Fruit fly (Drosophila melanogaster) S2 (cell line): ENCODE results near the gene Jhbp1.

ENCODE experiments used
- CG8478 ChIP-seq: fragments of >200 bp; optimal IDR thresholded peaks from 2 replicates; lab custom pipeline; 2018
- CTCF ChIP-seq, 2 experiments: fragments of >200 bp; optimal IDR thresholded peaks; 2 replicates each; lab custom pipeline; 2018

- no peak for TF ChIP-seq CG8478 (lab: Kevin White, UChicago)
- TF ChIP-seq CTCF (optimal IDR thresholded peaks at IDR 0.05; lab: Kevin White, UChicago): peak; percentile 55 to 66
These were observed 7.8 kb downstream of the Jhbp1 start for dm6 chr3R:4972961-4973595.
